Fruit fly (Drosophila melanogaster): ENCODE results near the gene PyK.

The PyK gene

DNA sequence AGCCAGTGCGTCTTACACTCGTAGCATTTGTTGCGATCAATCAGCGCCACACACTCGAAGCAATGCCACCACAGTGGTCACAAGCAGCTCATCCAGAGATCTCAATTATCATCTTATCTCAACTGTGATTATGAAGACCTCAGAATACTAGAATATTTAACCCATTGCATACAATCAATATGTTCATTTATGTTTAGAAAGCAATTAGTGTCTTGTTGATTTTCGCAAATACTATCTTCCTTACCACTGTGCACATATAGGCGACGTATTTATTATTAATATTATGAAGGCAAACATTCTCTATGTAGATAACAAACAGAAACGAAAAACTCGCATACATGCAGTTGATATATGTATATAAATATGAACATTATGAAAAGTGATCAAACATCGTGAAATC, 8.5 kb upstream of the PyK start (continued):
- TF ChIP-seq kah (GFP tag; optimal IDR thresholded peaks at IDR 0.05) (peak; percentile 32), Side (GFP tag; optimal IDR thresholded peaks at IDR 0.05) (peak; percentile 12), sna (GFP tag; IDR thresholded peaks at IDR 0.05; ENCODE audit: partially characterized antibody) (no peak), D19B (GFP tag; optimal IDR thresholded peaks at IDR 0.05) (no peak), chm (GFP tag; IDR thresholded peaks at IDR 0.05) (peak; percentile 77), Sox102F (GFP tag; optimal IDR thresholded peaks at IDR 0.05) (peak; percentile 76), wdn (GFP tag; IDR thresholded peaks at IDR 0.05) (0 out of 2 replicates have a peak, but pooled peaks have one; percentile 11), ERR (GFP tag; optimal IDR thresholded peaks at IDR 0.05) (no peak), CG5953 (GFP tag; IDR thresholded peaks at IDR 0.05) (peak; percentile 57; the same call in 1 of the 2 replicates), vnd (GFP tag; IDR thresholded peaks at IDR 0.05; ENCODE audit: partially characterized antibody) (no peak), bowl (GFP tag; IDR thresholded peaks at IDR 0.05) (peak; percentile 49; the same call in 1 of the 2 replicates), pfk (GFP tag; optimal IDR thresholded peaks at IDR 0.05) (no peak), sqz (GFP tag; optimal IDR thresholded peaks at IDR 0.05) (peak; percentile 36), CG4282 (GFP tag; optimal IDR thresholded peaks at IDR 0.05) (no peak), ab (GFP tag; optimal IDR thresholded peaks at IDR 0.05) (no peak), CG16779 (GFP tag; IDR thresholded peaks at IDR 0.05) (no peak), CG9215 (GFP tag; IDR thresholded peaks at IDR 0.05) (no peak), CG17361 (GFP tag; IDR thresholded peaks at IDR 0.05) (peak; percentile 83), CG8944 (GFP tag; optimal IDR thresholded peaks at IDR 0.05) (peak; percentile 53), lilli (GFP tag; optimal IDR thresholded peaks at IDR 0.05) (peak; percentile 52), CG31365 (tag; optimal IDR thresholded peaks at IDR 0.05) (peak; percentile 41), sisA (GFP tag; IDR thresholded peaks at IDR 0.05) (peak; percentile 46; the same call in 1 of the 2 replicates), pan (optimal IDR thresholded peaks at IDR 0.05) (no peak), pan (GFP tag; optimal IDR thresholded peaks at IDR 0.05 in 1 of 2, IDR thresholded peaks at IDR 0.05 in 1 of 2) (peak in 1 of 2 experiments; percentile 85), CG1832 (GFP tag; optimal IDR thresholded peaks at IDR 0.05) (no peak), Asciz (GFP tag; optimal IDR thresholded peaks at IDR 0.05) (peak; percentile 92), CG17802 (tag; optimal IDR thresholded peaks at IDR 0.05) (peak; percentile 63), Fer2 (tag; optimal IDR thresholded peaks at IDR 0.05) (no peak), CG9437 (GFP tag; optimal IDR thresholded peaks at IDR 0.05) (no peak), Nf-YC (tag; optimal IDR thresholded peaks at IDR 0.05) (no peak), HmgD (GFP tag; optimal IDR thresholded peaks at IDR 0.05) (peak; percentile 20), CG7271 (tag; optimal IDR thresholded peaks at IDR 0.05) (peak; percentile 82), CG13287 (GFP tag; IDR thresholded peaks at IDR 0.05; ENCODE audit: partially characterized antibody) (no peak), tll (GFP tag; optimal IDR thresholded peaks at IDR 0.05) (no peak), gsb (GFP tag; IDR thresholded peaks at IDR 0.05) (peak; percentile 49), cas (GFP tag; IDR thresholded peaks at IDR 0.05) (no peak), lbe (GFP tag; optimal IDR thresholded peaks at IDR 0.05) (peak; percentile 65), salm (tag; optimal IDR thresholded peaks at IDR 0.05) (no peak), her (GFP tag; optimal IDR thresholded peaks at IDR 0.05) (no peak), CG4820 (GFP tag; optimal IDR thresholded peaks at IDR 0.05) (peak; percentile 79), MESR4 (GFP tag; optimal IDR thresholded peaks at IDR 0.05) (no peak), gro (GFP tag; optimal IDR thresholded peaks at IDR 0.05) (peak; percentile 20), Med (GFP tag) (peak; percentile 76), CG8359 (GFP tag; optimal IDR thresholded peaks at IDR 0.05; ENCODE audit: borderline replicate concordance) (peak; percentile 61), zf30C (GFP tag; optimal IDR thresholded peaks at IDR 0.05) (no peak), Sin3A (optimal IDR thresholded peaks at IDR 0.05) (no peak), wek (GFP tag; optimal IDR thresholded peaks at IDR 0.05) (peak; percentile 58), CG18619 (GFP tag; optimal IDR thresholded peaks at IDR 0.05) (peak; percentile 58), Rx (GFP tag; IDR thresholded peaks at IDR 0.05) (peak; percentile 54; the same call in 1 of the 2 replicates), vvl (GFP tag; IDR thresholded peaks at IDR 0.05) (peak; percentile 87), tx (GFP tag; optimal IDR thresholded peaks at IDR 0.05) (no peak)

All from whole organism, embryonic.